Worm (Caenorhabditis elegans) whole organism, early embryonic: Measurements from ENCODE around the gene Y57A10B.7.

Experiments used
- B0310.2 ChIP-seq: sonication (generic microtip); optimal IDR thresholded peaks from 2 replicates; lab custom pipeline; 2016; ENCODE audit warnings: mild to moderate bottlenecking, missing genetic modification characterization, missing compliant biosample characterization
- F13C5.2 ChIP-seq: sonication (generic microtip); optimal IDR thresholded peaks from 2 replicates; lab custom pipeline; 2017; ENCODE audit warnings: mild to moderate bottlenecking, missing genetic modification characterization, inconsistent platforms, missing compliant biosample characterization
- aly-1 ChIP-seq: sonication (generic microtip); optimal IDR thresholded peaks from 2 replicates; lab custom pipeline; 2016; ENCODE audit warnings: missing genetic modification characterization, missing compliant biosample characterization
- ama-1 ChIP-seq: fragments of 150-350 bp; optimal IDR thresholded peaks from 2 replicates; lab custom pipeline; 2014
- ceh-13 ChIP-seq: fragments of 200-800 bp; sonication (Bioruptor generic); optimal IDR thresholded peaks from 2 replicates; lab custom pipeline; 2018; ENCODE audit warnings: mild to moderate bottlenecking, missing genetic modification characterization, missing compliant biosample characterization
- ceh-36 ChIP-seq: sonication (generic microtip); optimal IDR thresholded peaks from 2 replicates; lab custom pipeline; 2016; ENCODE audit warnings: missing genetic modification characterization, inconsistent platforms, missing compliant biosample characterization
- ets-7 ChIP-seq: sonication (generic microtip); optimal IDR thresholded peaks from 2 replicates; lab custom pipeline; 2016; ENCODE audit warnings: missing genotype, missing genetic modification characterization, missing compliant biosample characterization
- flt-1 ChIP-seq: fragments of 200-800 bp; sonication (Bioruptor generic); IDR thresholded peaks from 2 replicates; pipeline ENCODE4 v1.3.6; 2022; ENCODE audit warnings: missing genetic modification characterization, missing compliant biosample characterization
- hmbx-1 ChIP-seq: sonication (generic microtip); optimal IDR thresholded peaks from 2 replicates; lab custom pipeline; 2016; ENCODE audit warnings: mild to moderate bottlenecking, missing genetic modification characterization, missing compliant biosample characterization
- hmg-4 ChIP-seq: fragments of 200-800 bp; sonication (Bioruptor generic); optimal IDR thresholded peaks from 2 replicates; lab custom pipeline; 2018; ENCODE audit warnings: mild to moderate bottlenecking, missing genetic modification characterization, missing compliant biosample characterization
- hnd-1 ChIP-seq: sonication (generic microtip); optimal IDR thresholded peaks from 2 replicates; lab custom pipeline; 2016; ENCODE audit warnings: missing genetic modification characterization, missing compliant biosample characterization
- pes-1 ChIP-seq: fragments of 200-800 bp; sonication (Bioruptor generic); IDR thresholded peaks from 2 replicates; pipeline ENCODE4 v1.3.6; 2022; ENCODE audit warnings: missing genetic modification reagents, missing genetic modification characterization, missing compliant biosample characterization
- scrt-1 ChIP-seq: fragments of 200-800 bp; sonication (Bioruptor generic); IDR thresholded peaks from 2 replicates; pipeline ENCODE4 v1.3.6; 2022; ENCODE audit warnings: missing genetic modification characterization, missing compliant biosample characterization
- sea-1 ChIP-seq: fragments of 200-800 bp; sonication (Bioruptor generic); conservative IDR thresholded peaks from 2 replicates; pipeline ENCODE4 v1.3.6; 2022; ENCODE audit warnings: missing genetic modification characterization, missing compliant biosample characterization
- tbx-11 ChIP-seq: fragments of 200-800 bp; sonication (Bioruptor generic); IDR thresholded peaks from 2 replicates; pipeline ENCODE4 v1.3.6; 2022; ENCODE audit warnings: missing genetic modification characterization, missing compliant biosample characterization
- tbx-37 ChIP-seq: fragments of 200-800 bp; sonication (Bioruptor generic); conservative IDR thresholded peaks from 2 replicates; pipeline ENCODE4 v1.3.6; 2022; ENCODE audit warnings: missing genetic modification reagents, missing genetic modification characterization, missing compliant biosample characterization
- tra-4 ChIP-seq: sonication (generic microtip); optimal IDR thresholded peaks from 2 replicates; lab custom pipeline; 2017; ENCODE audit warnings: missing genetic modification characterization, missing compliant biosample characterization

The Y57A10B.7 gene

DNA sequence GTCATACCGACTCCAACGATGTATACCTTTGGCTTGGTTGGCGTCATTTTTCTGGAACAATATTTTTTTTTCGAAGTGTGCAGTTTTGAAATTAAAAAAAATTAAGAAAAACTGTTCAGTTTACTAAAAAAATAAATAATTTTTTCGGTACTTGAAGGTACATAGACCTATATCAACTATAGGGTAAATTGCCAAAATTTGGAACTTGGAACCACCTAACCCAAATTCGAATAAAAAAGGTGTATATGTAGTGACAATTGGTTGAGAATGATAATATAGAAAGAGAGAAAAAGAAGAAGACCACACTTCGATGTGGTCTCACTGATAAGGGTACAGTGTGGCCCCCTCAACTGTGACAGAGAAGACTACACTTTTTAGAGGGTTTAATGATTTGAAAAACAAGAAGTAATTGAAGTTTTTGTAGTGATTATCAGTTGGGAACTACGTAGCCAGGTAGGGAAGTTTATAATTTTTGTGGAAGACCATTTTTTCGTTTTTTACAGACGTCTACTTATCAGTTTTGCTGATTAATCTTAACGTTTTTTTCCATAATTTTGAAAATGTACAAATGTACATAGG is 32.1 kb upstream of the Y57A10B.7 start, which contains the start of gene daf-22:
Gene daf-22 (minus strand): TSS at position 51 of the 579 bp plus-strand sequence.
- TF ChIP-seq F13C5.2 (tag; lab: Kevin White, UChicago) (no peak), B0310.2 (tag; lab: Kevin White, UChicago) (no peak), flt-1 (GFP tag; lab: Robert Waterston, UW) (no peak), ceh-36 (no peak), aly-1 (no peak), hnd-1 (no peak), hmg-4 (no peak), ama-1 (no peak), ets-7 (tag; lab: Kevin White, UChicago) (no peak), hmbx-1 (tag; lab: Kevin White, UChicago) (no peak), tbx-11 (GFP tag; lab: Robert Waterston, UW) (no peak), ceh-13 (GFP tag; lab: Kevin White, UChicago) (no peak), tra-4 (tag; lab: Kevin White, UChicago) (no peak)

DNA sequence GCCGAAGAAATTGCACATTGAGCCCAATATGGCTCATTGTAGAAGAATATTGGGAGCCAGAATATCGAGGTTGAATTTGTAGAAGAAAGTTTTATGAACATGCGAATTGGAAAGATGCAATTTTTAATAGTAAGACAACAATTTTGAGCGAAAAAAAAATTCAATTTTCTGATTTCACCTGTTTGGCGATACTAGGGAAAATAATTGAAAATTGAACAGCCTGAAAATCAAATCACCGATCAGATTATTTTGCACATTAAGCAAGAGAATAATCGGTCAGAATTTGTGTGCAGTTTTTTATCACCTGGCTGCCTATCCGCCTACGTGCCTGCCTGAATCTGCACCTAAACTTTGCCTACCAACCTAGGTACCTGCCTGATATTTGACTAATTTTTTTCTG is 26.9 kb upstream of the Y57A10B.7 start, which contains the start of gene sre-26:
Gene sre-26 (minus strand): TSS at position 101 of the 400 bp plus-strand sequence.
- TF ChIP-seq sea-1 (GFP tag; lab: Robert Waterston, UW), result no peak
- no peak for TF ChIP-seq flt-1 (GFP tag; lab: Robert Waterston, UW)
- TF ChIP-seq scrt-1, result no peak

DNA sequence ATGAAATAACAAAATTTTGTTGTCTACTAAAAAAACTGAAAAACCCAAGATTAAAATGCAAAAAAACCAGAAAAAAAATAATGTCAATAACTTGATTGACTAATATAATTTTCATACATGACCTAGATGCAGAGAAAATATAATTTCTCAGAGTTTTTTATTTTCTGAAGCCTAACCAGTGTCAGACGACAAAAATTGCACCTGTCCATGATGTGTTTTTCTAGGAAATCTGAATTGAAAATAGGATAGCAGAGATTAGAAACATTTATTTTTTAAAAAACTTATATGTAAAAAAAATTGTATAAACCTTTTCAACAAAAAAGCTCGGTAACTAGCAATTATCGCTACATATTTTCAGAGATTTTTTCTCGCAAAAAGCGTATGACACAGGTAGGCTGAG is 24.4 kb upstream of the Y57A10B.7 start:
- TF ChIP-seq tra-4 (tag; lab: Kevin White, UChicago), result no peak
- TF ChIP-seq F13C5.2 (tag; lab: Kevin White, UChicago), result no peak
- TF ChIP-seq hmbx-1 (tag; lab: Kevin White, UChicago), result no peak
- TF ChIP-seq ceh-36, result no peak
- no peak for TF ChIP-seq hnd-1
- no peak for TF ChIP-seq hmg-4
- TF ChIP-seq tbx-37 (GFP tag; lab: Robert Waterston, UW), result no peak
- no peak for TF ChIP-seq ama-1
- TF ChIP-seq aly-1, result no peak
- no peak for TF ChIP-seq scrt-1

DNA sequence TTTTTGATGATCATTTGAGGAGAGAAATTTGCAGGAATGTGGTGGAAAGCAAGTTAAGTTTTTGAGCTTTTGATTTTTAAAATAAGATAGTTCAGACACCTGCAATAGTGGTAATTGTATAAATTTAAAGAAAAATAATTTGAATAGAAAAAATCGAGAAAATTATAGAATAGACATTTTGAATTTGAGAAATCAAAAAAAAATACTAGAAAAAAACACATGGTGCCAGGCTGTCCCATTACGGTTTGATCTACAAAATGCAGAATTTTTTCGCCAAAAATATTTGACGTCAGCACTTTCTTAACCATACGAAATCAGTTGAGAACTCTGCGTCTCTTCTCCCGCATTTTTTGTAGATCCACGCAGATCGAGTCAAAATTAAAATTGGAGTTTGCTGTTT is 23.9 kb upstream of the Y57A10B.7 start, which contains the start of gene sre-27:
Gene sre-27 (minus strand): TSS at position 101 of the 400 bp plus-strand sequence.
- TF ChIP-seq sea-1 (GFP tag; lab: Robert Waterston, UW), result no peak

DNA sequence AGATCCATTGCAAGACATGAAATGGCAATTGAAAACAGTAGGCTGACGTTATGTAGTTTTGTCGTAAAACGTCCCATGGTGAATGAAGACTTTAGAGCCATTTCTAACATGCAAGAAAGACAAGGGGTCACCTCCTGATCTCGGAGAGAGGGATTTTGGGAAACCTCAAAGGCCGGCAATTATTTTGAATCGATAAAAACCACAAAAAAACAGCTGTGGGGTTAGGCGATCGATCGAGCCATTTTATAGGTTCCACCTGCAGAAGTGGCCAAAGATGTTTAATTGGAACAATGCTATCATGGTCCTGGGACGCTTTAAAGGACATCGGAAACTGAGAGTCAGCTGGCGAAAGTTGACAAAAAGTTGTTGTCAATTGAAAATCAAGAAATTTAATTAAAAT is 21.2 kb upstream of the Y57A10B.7 start, which contains the start of gene Y57A10C.11:
Gene Y57A10C.11 (minus strand): TSS at position 101 of the 400 bp plus-strand sequence.
- TF ChIP-seq hmg-4 (no peak), B0310.2 (tag; lab: Kevin White, UChicago) (no peak), hmbx-1 (tag; lab: Kevin White, UChicago) (no peak), F13C5.2 (tag; lab: Kevin White, UChicago) (no peak), tra-4 (tag; lab: Kevin White, UChicago) (no peak), ceh-13 (GFP tag; lab: Kevin White, UChicago) (no peak), tbx-11 (GFP tag; lab: Robert Waterston, UW) (no peak), hnd-1 (no peak), ama-1 (no peak), aly-1 (no peak), flt-1 (GFP tag; lab: Robert Waterston, UW) (no peak), pes-1 (GFP tag; lab: Robert Waterston, UW) (no peak), ceh-36 (no peak), scrt-1 (no peak), tbx-37 (GFP tag; lab: Robert Waterston, UW) (no peak), ets-7 (tag; lab: Kevin White, UChicago) (no peak), sea-1 (GFP tag; lab: Robert Waterston, UW) (no peak)

DNA sequence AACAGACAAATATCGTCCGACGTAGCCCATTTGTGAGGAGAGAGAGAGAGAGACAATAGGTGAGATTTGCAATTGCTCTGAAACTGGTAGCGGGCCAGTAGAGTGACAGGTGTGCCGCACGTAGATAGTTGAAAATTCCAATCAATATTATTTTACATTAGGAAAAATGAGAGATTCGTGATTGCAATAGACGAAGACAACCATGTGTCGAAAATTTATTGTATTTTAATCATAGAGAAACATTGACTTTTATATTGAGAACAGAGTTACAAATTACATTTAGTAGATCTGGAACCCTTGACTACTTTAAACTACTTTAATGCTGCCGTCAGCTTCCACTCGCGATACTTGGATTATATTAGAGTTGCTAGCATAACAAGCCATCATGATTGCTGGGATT is 18.8 kb upstream of the Y57A10B.7 start, which contains the start of gene Y57A10C.1:
Gene Y57A10C.1 (minus strand): TSS at position 101 of the 400 bp plus-strand sequence.
- TF ChIP-seq hmbx-1 (tag; lab: Kevin White, UChicago), result no peak
- TF ChIP-seq B0310.2 (tag; lab: Kevin White, UChicago), result no peak
- no peak for TF ChIP-seq tbx-37 (GFP tag; lab: Robert Waterston, UW)
- TF ChIP-seq tra-4 (tag; lab: Kevin White, UChicago), result no peak
- TF ChIP-seq ama-1, result no peak
- no peak for TF ChIP-seq ets-7 (tag; lab: Kevin White, UChicago)
- no peak for TF ChIP-seq aly-1
- no peak for TF ChIP-seq flt-1 (GFP tag; lab: Robert Waterston, UW)
- TF ChIP-seq sea-1 (GFP tag; lab: Robert Waterston, UW), result no peak
- TF ChIP-seq tbx-11 (GFP tag; lab: Robert Waterston, UW), result no peak
- TF ChIP-seq ceh-13 (GFP tag; lab: Kevin White, UChicago), result no peak
- no peak for TF ChIP-seq F13C5.2 (tag; lab: Kevin White, UChicago)
- TF ChIP-seq hnd-1, result no peak
- TF ChIP-seq pes-1 (GFP tag; lab: Robert Waterston, UW), result no peak
- no peak for TF ChIP-seq scrt-1
- no peak for TF ChIP-seq ceh-36
- TF ChIP-seq hmg-4, result no peak

DNA sequence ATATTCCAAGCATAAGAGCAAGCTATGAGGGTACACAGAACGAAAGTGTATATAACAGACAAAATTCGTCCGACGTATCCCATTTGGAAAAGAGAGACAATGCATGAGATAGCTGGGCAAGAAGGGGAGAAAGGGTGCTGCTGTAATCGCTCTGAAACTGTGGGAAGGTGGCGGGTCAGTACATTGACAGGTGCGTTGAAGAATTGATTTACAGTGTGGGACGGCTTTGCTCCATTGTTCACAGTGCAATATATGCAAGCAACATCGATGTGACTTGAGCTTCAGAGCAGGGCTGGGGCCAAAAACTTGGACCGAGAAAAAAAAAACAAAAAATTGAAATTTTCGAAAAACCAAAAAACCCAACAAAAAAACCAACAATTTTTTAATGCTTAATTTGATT is 16.5 kb upstream of the Y57A10B.7 start, which contains the start of gene F57G9.3:
Gene F57G9.3 (minus strand): TSS at position 101 of the 400 bp plus-strand sequence.
- no peak for TF ChIP-seq F13C5.2 (tag; lab: Kevin White, UChicago)
- TF ChIP-seq tra-4 (tag; lab: Kevin White, UChicago), result no peak
- no peak for TF ChIP-seq ama-1
- no peak for TF ChIP-seq tbx-37 (GFP tag; lab: Robert Waterston, UW)
- no peak for TF ChIP-seq B0310.2 (tag; lab: Kevin White, UChicago)
- TF ChIP-seq scrt-1, result no peak
- TF ChIP-seq flt-1 (GFP tag; lab: Robert Waterston, UW), result no peak
- no peak for TF ChIP-seq hnd-1
- TF ChIP-seq pes-1 (GFP tag; lab: Robert Waterston, UW), result no peak
- TF ChIP-seq hmbx-1 (tag; lab: Kevin White, UChicago), result no peak
- no peak for TF ChIP-seq ets-7 (tag; lab: Kevin White, UChicago)
- no peak for TF ChIP-seq tbx-11 (GFP tag; lab: Robert Waterston, UW)
- no peak for TF ChIP-seq aly-1
- no peak for TF ChIP-seq ceh-13 (GFP tag; lab: Kevin White, UChicago)
- TF ChIP-seq hmg-4, result no peak
- no peak for TF ChIP-seq ceh-36
- no peak for TF ChIP-seq sea-1 (GFP tag; lab: Robert Waterston, UW)
